Worm (Caenorhabditis elegans): Measurements from ENCODE around the gene F58F12.4.

F58F12.4 gene

ce11 chrII:6360822-6361221 lies 25.7 kb upstream of the F58F12.4 start, which contains the start of gene K10B2.4 (continued):
- TF ChIP-seq zag-1 (tag; optimal IDR thresholded peaks at IDR 0.05) (no peak), duxl-1 (tag; optimal IDR thresholded peaks at IDR 0.05; ENCODE audit: poor library complexity) (no peak), F10B5.3 (tag; optimal IDR thresholded peaks at IDR 0.05) (no peak), fos-1 (tag; optimal IDR thresholded peaks at IDR 0.05) (no peak), spr-3 (GFP tag; optimal IDR thresholded peaks at IDR 0.05) (peak; percentile 7), mep-1 (tag; optimal IDR thresholded peaks at IDR 0.05) (peak; percentile 87), sdz-12 (GFP tag; optimal IDR thresholded peaks at IDR 0.05) (no peak), F37D6.2 (tag; optimal IDR thresholded peaks at IDR 0.05) (no peak), pha-4 (GFP tag; IDR thresholded peaks at IDR 0.05) (no peak), pha-4 (tag; optimal IDR thresholded peaks at IDR 0.05) (peak; percentile 39), hlh-11 (tag; optimal IDR thresholded peaks at IDR 0.05) (peak; percentile 55), ZK337.2 (GFP tag; IDR thresholded peaks at IDR 0.05) (no peak), daf-16 (GFP tag; optimal IDR thresholded peaks at IDR 0.05) (no peak), daf-16 (tag; optimal IDR thresholded peaks at IDR 0.05) (peak; percentile 67), F49E8.2 (tag; optimal IDR thresholded peaks at IDR 0.05; ENCODE audit: borderline replicate concordance) (no peak), ceh-44 (GFP tag; IDR thresholded peaks at IDR 0.05) (no peak), aly-2 (tag; optimal IDR thresholded peaks at IDR 0.05) (no peak), ama-1 (optimal IDR thresholded peaks at IDR 0.05) (peak; percentile 27), nhr-6 (tag; optimal IDR thresholded peaks at IDR 0.05) (no peak), ceh-20 (GFP tag; IDR thresholded peaks at IDR 0.05) (peak; percentile 46; the same call in 1 of the 2 replicates), lin-1 (GFP tag; IDR thresholded peaks at IDR 0.05) (no peak), dmd-8 (GFP tag; IDR thresholded peaks at IDR 0.05) (no peak), cey-2 (tag; optimal IDR thresholded peaks at IDR 0.05; ENCODE audit: borderline replicate concordance, insufficient read depth) (no peak), nhr-77 (tag; optimal IDR thresholded peaks at IDR 0.05) (no peak), ztf-11 (tag; optimal IDR thresholded peaks at IDR 0.05) (no peak), unc-130 (GFP tag; optimal IDR thresholded peaks at IDR 0.05) (no peak), hif-1 (tag; optimal IDR thresholded peaks at IDR 0.05) (peak in 1 of 2 experiments; percentile 8), mxl-2 (GFP tag; conservative IDR thresholded peaks at IDR 0.05) (no peak), ceh-62 (tag; optimal IDR thresholded peaks at IDR 0.05) (no peak), nhr-111 (GFP tag; optimal IDR thresholded peaks at IDR 0.05) (no peak), Y75B8A.6 (GFP tag; IDR thresholded peaks at IDR 0.05) (no peak), daf-19 (GFP tag; conservative IDR thresholded peaks at IDR 0.05) (no peak), ZK546.5 (tag; optimal IDR thresholded peaks at IDR 0.05) (no peak), zip-2 (tag; optimal IDR thresholded peaks at IDR 0.05) (no peak), R02D3.7 (tag; optimal IDR thresholded peaks at IDR 0.05) (no peak), attf-4 (tag; optimal IDR thresholded peaks at IDR 0.05) (no peak)

ce11 chrII:6365237-6365815 lies 21.2 kb upstream of the F58F12.4 start, which contains the start of the genes ani-2 and clec-88:
ani-2 (minus strand) TSS chrII:6365367.
clec-88 (plus strand) TSS chrII:6365722.
- peak; percentile 64 for TF ChIP-seq lin-38 (GFP tag; IDR thresholded peaks at IDR 0.05)
- no peak for TF ChIP-seq ces-1 (GFP tag; optimal IDR thresholded peaks at IDR 0.05)
- TF ChIP-seq mxl-3 (GFP tag; optimal IDR thresholded peaks at IDR 0.05), result no peak
- no peak for TF ChIP-seq F37D6.2 (tag; optimal IDR thresholded peaks at IDR 0.05)
- TF ChIP-seq unc-130 (GFP tag; optimal IDR thresholded peaks at IDR 0.05), result peak; percentile 87
- no peak for TF ChIP-seq hif-1 (tag; optimal IDR thresholded peaks at IDR 0.05)

- TF ChIP-seq daf-12 (tag; optimal IDR thresholded peaks at IDR 0.05) (no peak), ztf-7 (tag; optimal IDR thresholded peaks at IDR 0.05) (peak; percentile 63)
Observed at ce11 chrII:6366696-6367095, 19.9 kb upstream of the F58F12.4 start, which contains the start of gene ctsa-4.1. ctsa-4.1 (plus strand) TSS chrII:6366996.
